Worm (Caenorhabditis elegans) whole organism, late embryonic: ENCODE measurements around the gene F44D12.8.

ENCODE experiments used
- ahr-1 ChIP-seq: sonication (generic microtip); optimal IDR thresholded peaks from 2 replicates; lab custom pipeline; 2016; ENCODE audit warnings: missing genetic modification characterization, missing compliant biosample characterization
- ama-1 ChIP-seq: fragments of 150-350 bp; optimal IDR thresholded peaks from 2 replicates; lab custom pipeline; 2014
- ceh-6 ChIP-seq: fragments of 200-800 bp; sonication (Bioruptor generic); optimal IDR thresholded peaks from 2 replicates; lab custom pipeline; 2018; ENCODE audit warnings: mild to moderate bottlenecking, missing genetic modification characterization, missing compliant biosample characterization
- ets-4 ChIP-seq: sonication (generic microtip); optimal IDR thresholded peaks from 2 replicates; lab custom pipeline; 2016; ENCODE audit warnings: missing genetic modification characterization, missing compliant biosample characterization
- fkh-6 ChIP-seq: sonication (generic microtip); optimal IDR thresholded peaks from 2 replicates; lab custom pipeline; 2016; ENCODE audit warnings: missing genetic modification characterization, missing compliant biosample characterization
- npax-4 ChIP-seq: sonication (generic microtip); optimal IDR thresholded peaks from 2 replicates; lab custom pipeline; 2016; ENCODE audit warnings: missing genetic modification characterization, missing compliant biosample characterization
- pag-3 ChIP-seq: sonication (generic microtip); optimal IDR thresholded peaks from 2 replicates; lab custom pipeline; 2016; ENCODE audit warnings: missing compliant biosample characterization, missing genetic modification characterization, borderline replicate concordance
- pha-2 ChIP-seq: sonication (generic microtip); optimal IDR thresholded peaks from 2 replicates; lab custom pipeline; 2017; ENCODE audit warnings: mild to moderate bottlenecking, missing genetic modification characterization, missing compliant biosample characterization
- pha-4 ChIP-seq: fragments of 150-350 bp; optimal IDR thresholded peaks from 2 replicates; lab custom pipeline; 2018; ENCODE audit warnings: missing biosample characterization, missing genetic modification reagents, missing genetic modification characterization
- sox-4 ChIP-seq: sonication (generic microtip); optimal IDR thresholded peaks from 2 replicates; lab custom pipeline; 2017; ENCODE audit warnings: mild to moderate bottlenecking, missing genetic modification characterization, inconsistent platforms, missing compliant biosample characterization
- unc-42 ChIP-seq: sonication (generic microtip); optimal IDR thresholded peaks from 2 replicates; lab custom pipeline; 2016; ENCODE audit warnings: missing genotype, missing genetic modification characterization, missing compliant biosample characterization
- unc-86 ChIP-seq: sonication (generic microtip); optimal IDR thresholded peaks from 2 replicates; lab custom pipeline; 2016; ENCODE audit warnings: missing genetic modification characterization, missing compliant biosample characterization

DNA sequence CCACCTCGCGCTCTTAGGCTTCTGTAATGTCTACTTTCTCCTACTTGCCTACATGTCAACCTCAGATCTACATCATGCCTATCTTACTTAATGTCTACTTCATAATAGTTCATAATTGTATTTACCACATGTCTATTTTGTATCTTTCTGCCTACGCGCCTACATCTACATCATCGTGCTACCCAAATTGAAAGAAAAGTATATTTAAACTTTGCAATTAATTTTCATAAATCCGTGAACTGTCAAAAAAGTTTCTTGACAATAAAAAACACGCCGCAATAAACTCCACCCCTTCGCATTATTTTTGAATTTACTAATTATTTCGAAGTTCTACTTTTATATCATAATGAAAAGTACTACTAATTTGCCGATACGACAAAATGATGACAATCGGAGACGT is at the start of gene F44D12.8:
- TF ChIP-seq pha-4 (tag; lab: Kevin White, UChicago) = no peak
- TF ChIP-seq pha-2 = no peak
- TF ChIP-seq ahr-1 = no peak
- no peak for TF ChIP-seq unc-86
- TF ChIP-seq npax-4 (tag; lab: Kevin White, UChicago) = no peak
- no peak for TF ChIP-seq sox-4 (tag; lab: Kevin White, UChicago)
- no peak for TF ChIP-seq ama-1
- TF ChIP-seq ceh-6 (GFP tag; lab: Kevin White, UChicago) = no peak
- TF ChIP-seq fkh-6 (tag; lab: Kevin White, UChicago) = no peak
- no peak for TF ChIP-seq ets-4 (tag; lab: Kevin White, UChicago)
- TF ChIP-seq unc-42 = no peak
- TF ChIP-seq pag-3 (tag; lab: Kevin White, UChicago) = no peak
